Fruit fly (Drosophila melanogaster) whole organism, pupa: ENCODE results near the gene boi.

Experiments used
- CG12605 ChIP-seq: fragments of 200-800 bp; sonication (Bioruptor generic); IDR thresholded peaks from 2 replicates; pipeline ENCODE4 v1.3.6; 2022; ENCODE audit warnings: missing biosample characterization, missing genetic modification characterization
- CG13204 ChIP-seq: fragments of 200-800 bp; sonication (Bioruptor generic); optimal IDR thresholded peaks from 2 replicates; lab custom pipeline; 2018; ENCODE audit warnings: missing biosample characterization, mild to moderate bottlenecking, missing genetic modification characterization, moderate library complexity
- CG34367 ChIP-seq: fragments of 200-800 bp; sonication (Bioruptor generic); optimal IDR thresholded peaks from 2 replicates; lab custom pipeline; 2018; ENCODE audit warnings: missing biosample characterization, mild to moderate bottlenecking, missing genetic modification characterization
- D1 ChIP-seq: fragments of 200-800 bp; sonication (Bioruptor generic); optimal IDR thresholded peaks from 2 replicates; lab custom pipeline; 2018; ENCODE audit warnings: missing biosample characterization, mild to moderate bottlenecking, missing genetic modification characterization, moderate library complexity
- fd96Ca ChIP-seq: fragments of 200-800 bp; sonication (Bioruptor generic); IDR thresholded peaks from 3 replicates; pipeline ENCODE4 v1.3.6; 2022; ENCODE audit warnings: missing biosample characterization, missing genetic modification characterization
- gl ChIP-seq: fragments of 200-800 bp; sonication (Bioruptor generic); optimal IDR thresholded peaks from 2 replicates; lab custom pipeline; 2018; ENCODE audit warnings: missing biosample characterization, mild to moderate bottlenecking, missing genetic modification characterization
- rn ChIP-seq: fragments of 200-800 bp; sonication (Bioruptor generic); IDR thresholded peaks from 2 replicates; pipeline ENCODE4 v1.3.6; 2022; ENCODE audit warnings: missing biosample characterization, missing genetic modification characterization

DNA sequence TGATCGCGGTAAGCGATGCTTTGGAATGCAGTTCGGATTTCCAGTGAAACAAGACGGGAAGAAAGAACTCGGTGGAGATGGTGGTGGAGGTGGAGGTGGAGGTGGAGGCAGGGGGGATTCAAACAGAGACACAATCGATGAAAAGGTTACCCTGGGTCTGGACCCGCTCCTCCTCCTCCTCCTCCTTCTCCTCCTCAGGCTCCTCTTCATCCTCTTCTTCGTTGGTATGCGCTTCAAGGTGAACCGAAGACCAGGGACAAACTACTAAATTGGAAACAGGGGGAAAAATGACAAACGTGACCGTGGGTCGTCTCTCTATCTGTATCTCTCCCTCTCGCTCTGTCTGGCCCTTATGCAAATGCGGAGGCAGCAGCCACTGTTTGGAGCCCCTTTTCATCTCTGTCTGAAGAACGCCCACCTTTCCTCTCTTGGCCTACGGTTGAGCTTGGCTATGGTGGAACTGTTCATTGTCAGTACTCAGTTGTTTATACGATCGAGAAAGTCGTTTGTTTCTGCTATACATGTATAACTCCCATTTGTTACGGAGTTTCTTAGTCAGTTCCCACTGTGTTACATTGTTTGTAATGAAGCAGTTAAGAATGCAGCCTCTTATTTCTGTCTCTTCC lies 6.8 kb downstream of the boi start:
- TF ChIP-seq D1 (tag; lab: Kevin White, UChicago) (no peak), CG13204 (no peak), gl (no peak), fd96Ca (GFP tag; lab: Robert Waterston, UW) (no peak), CG34367 (tag; lab: Kevin White, UChicago) (no peak), rn (no peak), CG12605 (GFP tag; lab: Robert Waterston, UW) (no peak)
